Worm (Caenorhabditis elegans): ENCODE measurements around the gene F01G10.6.

The F01G10.6 gene

DNA sequence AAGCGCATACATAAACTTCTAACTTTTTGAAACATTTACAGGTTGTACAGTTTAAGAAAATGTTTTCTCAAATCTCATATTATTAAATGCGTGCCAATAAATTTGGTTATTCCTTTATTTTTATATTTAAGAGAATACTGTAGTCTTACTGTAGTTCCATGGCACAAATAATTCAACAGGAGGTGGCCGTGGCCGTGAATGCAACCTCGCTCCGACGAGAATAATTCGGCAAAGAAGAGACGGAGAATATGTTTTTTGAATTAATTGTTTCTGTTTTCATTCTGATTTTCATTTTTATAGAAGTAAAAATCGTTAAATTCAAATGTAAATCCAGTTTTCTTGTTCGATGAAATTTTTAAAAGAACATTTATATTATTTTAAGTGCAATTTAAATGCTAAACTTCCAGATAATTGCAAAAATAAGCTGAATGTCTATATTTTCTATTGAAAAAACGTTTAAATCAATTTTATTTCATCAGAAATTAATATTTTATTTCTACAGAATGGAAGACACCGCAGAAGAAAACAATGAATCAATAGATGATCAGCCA is 30.0 kb downstream of the F01G10.6 start, which contains the start of gene gon-4:
Gene gon-4, plus strand, starts transcription at position 501 of the 551 bp plus-strand sequence.
- no peak for TF ChIP-seq unc-62 (GFP tag; optimal IDR thresholded peaks at IDR 0.05)

ce11 chrIV:10194345-10194744 is 33.1 kb downstream of the F01G10.6 start, which contains the start of gene ptrg-1:
Gene ptrg-1, minus strand, starts transcription at chrIV:10194445.
- no peak for TF ChIP-seq unc-62 (GFP tag; optimal IDR thresholded peaks at IDR 0.05)

- no peak for TF ChIP-seq unc-62 (GFP tag; optimal IDR thresholded peaks at IDR 0.05)
These were observed 35.9 kb downstream of the F01G10.6 start for ce11 chrIV:10191498-10191897.

DNA sequence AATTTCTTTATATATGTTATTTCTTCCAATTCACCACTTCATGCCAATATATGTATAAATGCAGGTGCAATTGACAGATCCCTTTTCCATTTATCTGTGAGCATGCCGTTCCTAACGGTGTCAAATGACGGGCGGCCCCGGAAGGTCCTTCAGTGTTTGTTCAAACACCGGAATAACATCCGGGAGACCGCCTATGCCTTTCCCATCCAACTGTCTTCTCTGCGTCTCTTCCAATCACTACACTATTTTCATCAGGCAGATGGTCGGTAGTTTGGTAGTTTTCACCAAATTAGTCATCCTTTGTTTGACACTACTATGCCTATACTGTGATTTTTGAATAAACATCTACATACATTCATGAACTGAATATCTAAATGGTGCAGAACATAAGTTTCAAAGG is 36.8 kb downstream of the F01G10.6 start:
- no peak for TF ChIP-seq unc-62 (GFP tag; optimal IDR thresholded peaks at IDR 0.05)

DNA sequence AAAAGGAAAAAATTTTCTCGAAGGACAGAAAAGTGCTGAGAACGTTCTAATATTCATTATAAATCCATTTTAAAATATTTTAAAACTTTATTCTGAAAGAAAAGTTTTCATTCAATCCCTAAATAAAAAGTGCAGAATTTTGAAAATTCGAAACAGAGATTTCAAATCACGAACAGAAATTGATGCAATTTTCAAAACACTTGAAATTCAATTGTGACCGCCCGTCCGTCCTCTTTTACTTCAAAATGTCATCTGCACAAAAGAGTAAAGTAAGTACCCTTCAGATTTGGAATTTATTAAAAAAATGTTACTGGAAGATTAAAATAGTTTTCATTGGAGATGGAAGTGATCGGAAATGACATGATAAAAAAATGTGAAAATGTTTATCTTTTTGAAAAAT is 38.9 kb downstream of the F01G10.6 start:
- TF ChIP-seq unc-62 (GFP tag; optimal IDR thresholded peaks at IDR 0.05), result no peak

- no peak for TF ChIP-seq unc-62 (GFP tag; optimal IDR thresholded peaks at IDR 0.05)
These were observed 47.2 kb downstream of the F01G10.6 start, which contains the start of gene gta-1 for ce11 chrIV:10180133-10180749. Gene gta-1, plus strand, starts transcription at chrIV:10180660.

- TF ChIP-seq unc-62 (GFP tag; optimal IDR thresholded peaks at IDR 0.05), result no peak
These were observed 49.7 kb downstream of the F01G10.6 start, which contains the start of gene mspn-1 for ce11 chrIV:10177779-10178178. Gene mspn-1, plus strand, starts transcription at chrIV:10177968.
